Worm (Caenorhabditis elegans) whole organism, L1 larva: Measurements from ENCODE around the gene K05F1.8.
"Not testable (repeated sequence)": the region's sequence is repeated elsewhere in the genome, so short reads cannot be mapped to it uniquely, and the experiment has no call there.

Source experiments
- C04F5.9 ChIP-seq: sonication (generic microtip); optimal IDR thresholded peaks from 2 replicates; lab custom pipeline; 2016; ENCODE audit warnings: missing genetic modification characterization, missing compliant biosample characterization
- C16A3.4 ChIP-seq: fragments of 150-350 bp; optimal IDR thresholded peaks from 2 replicates; lab custom pipeline; 2014; ENCODE audit warnings: missing biosample characterization, missing genetic modification characterization
- aha-1 ChIP-seq: fragments of 150-350 bp; optimal IDR thresholded peaks from 2 replicates; lab custom pipeline; 2014; ENCODE audit warnings: missing biosample characterization, missing genetic modification characterization
- alr-1 ChIP-seq: fragments of 200-800 bp; sonication (Bioruptor generic); optimal IDR thresholded peaks from 2 replicates; lab custom pipeline; 2018; ENCODE audit warnings: borderline replicate concordance, mild to moderate bottlenecking, missing genetic modification characterization, missing compliant biosample characterization
- ces-1 ChIP-seq: fragments of 150-350 bp; optimal IDR thresholded peaks from 2 replicates; lab custom pipeline; 2014; ENCODE audit warnings: missing biosample characterization, missing genetic modification reagents, missing genetic modification characterization
- dsc-1 ChIP-seq: sonication (generic microtip); optimal IDR thresholded peaks from 2 replicates; lab custom pipeline; 2016; ENCODE audit warnings: mild to moderate bottlenecking, missing genetic modification characterization, missing compliant biosample characterization
- efl-1 ChIP-seq, 4 experiments: fragments of 150-350 bp; optimal IDR thresholded peaks in 3 of 4; peaks in 1 of 4; 1 replicate in 1 of 4; 2 replicates in 3 of 4; lab custom pipeline; 2014; ENCODE audit warnings: missing biosample characterization in 2 of 4, missing genetic modification characterization in 2 of 4, missing genetic modification reagents in 2 of 4
- egl-13 ChIP-seq: sonication (generic microtip); optimal IDR thresholded peaks from 2 replicates; lab custom pipeline; 2016; ENCODE audit warnings: missing genotype, missing genetic modification reagents, missing genetic modification characterization, missing compliant biosample characterization
- egl-27 ChIP-seq, 2 experiments: fragments of 150-350 bp in 1 of 2; sonication (generic microtip); optimal IDR thresholded peaks; 3 replicates each; lab custom pipeline; 2017 to 2018; ENCODE audit warnings: missing biosample characterization in 2 of 2, missing genetic modification characterization in 2 of 2, missing genetic modification reagents in 2 of 2
- elt-2 ChIP-seq: sonication (generic microtip); optimal IDR thresholded peaks from 2 replicates; lab custom pipeline; 2016; ENCODE audit warnings: missing genetic modification characterization, mild to moderate bottlenecking, inconsistent platforms, missing compliant biosample characterization, missing genetic modification reagents
- elt-3 ChIP-seq, 6 experiments: fragments of 150-350 bp in 1 of 6; sonication (generic microtip); optimal IDR thresholded peaks; 2 replicates each; lab custom pipeline; 2017 to 2018; ENCODE audit warnings: missing biosample characterization in 6 of 6, missing genetic modification characterization in 6 of 6, inconsistent platforms in 1 of 6
- ets-5 ChIP-seq: fragments of 200-800 bp; sonication (Bioruptor generic); IDR thresholded peaks from 2 replicates; pipeline ENCODE4 v1.3.6; 2022; ENCODE audit warnings: missing genetic modification characterization, missing compliant biosample characterization
- fkh-8 ChIP-seq: sonication (generic microtip); optimal IDR thresholded peaks from 2 replicates; lab custom pipeline; 2016; ENCODE audit warnings: mild to moderate bottlenecking, missing genetic modification characterization, missing compliant biosample characterization
- hlh-4 ChIP-seq: sonication (generic microtip); optimal IDR thresholded peaks from 2 replicates; lab custom pipeline; 2016; ENCODE audit warnings: mild to moderate bottlenecking, missing genetic modification characterization, missing compliant biosample characterization
- lin-13 ChIP-seq: fragments of 150-350 bp; optimal IDR thresholded peaks from 2 replicates; lab custom pipeline; 2014; ENCODE audit warnings: missing biosample characterization, missing genetic modification reagents, missing genetic modification characterization
- lin-14 ChIP-seq: fragments of 200-800 bp; sonication (Bioruptor generic); optimal IDR thresholded peaks from 2 replicates; lab custom pipeline; 2018; ENCODE audit warnings: mild to moderate bottlenecking, missing genetic modification characterization, moderate library complexity, missing compliant biosample characterization
- lin-39 ChIP-seq: fragments of 150-350 bp; optimal IDR thresholded peaks from 2 replicates; lab custom pipeline; 2014; ENCODE audit warnings: missing biosample characterization, missing genetic modification reagents, missing genetic modification characterization
- mab-9 ChIP-seq: fragments of 200-800 bp; sonication (Bioruptor generic); IDR thresholded peaks from 2 replicates; pipeline ENCODE4 v1.3.6; 2022; ENCODE audit warnings: missing genetic modification reagents, missing genetic modification characterization, missing compliant biosample characterization
- mdl-1 ChIP-seq, 2 experiments: fragments of 150-350 bp; optimal IDR thresholded peaks; 2 replicates each; lab custom pipeline; 2014 to 2017; ENCODE audit warnings: missing biosample characterization in 2 of 2, missing genetic modification characterization in 2 of 2, inconsistent platforms in 1 of 2
- mef-2 ChIP-seq: fragments of 150-350 bp; optimal IDR thresholded peaks from 2 replicates; lab custom pipeline; 2014; ENCODE audit warnings: missing biosample characterization, missing genetic modification characterization
- mep-1 ChIP-seq: fragments of 150-350 bp; optimal IDR thresholded peaks from 2 replicates; lab custom pipeline; 2014; ENCODE audit warnings: missing biosample characterization, missing genetic modification characterization
- nhr-11 ChIP-seq: fragments of 150-350 bp; optimal IDR thresholded peaks from 2 replicates; lab custom pipeline; 2014; ENCODE audit warnings: missing biosample characterization, missing genetic modification characterization
- nhr-12 ChIP-seq: sonication (generic microtip); optimal IDR thresholded peaks from 2 replicates; lab custom pipeline; 2017; ENCODE audit warnings: missing biosample characterization, missing genetic modification characterization
- nhr-237 ChIP-seq: fragments of 150-350 bp; optimal IDR thresholded peaks from 2 replicates; lab custom pipeline; 2014; ENCODE audit warnings: missing biosample characterization, missing genetic modification characterization
- nhr-77 ChIP-seq: fragments of 150-350 bp; optimal IDR thresholded peaks from 2 replicates; lab custom pipeline; 2014; ENCODE audit warnings: missing biosample characterization, missing genetic modification characterization
- nhr-84 ChIP-seq: sonication (generic microtip); optimal IDR thresholded peaks from 2 replicates; lab custom pipeline; 2017; ENCODE audit warnings: missing biosample characterization, missing genetic modification characterization
- nhr-90 ChIP-seq: sonication (generic microtip); optimal IDR thresholded peaks from 2 replicates; lab custom pipeline; 2016; ENCODE audit warnings: mild to moderate bottlenecking, missing genetic modification characterization, missing compliant biosample characterization; ENCODE audit not compliant: poor library complexity
- pax-3 ChIP-seq: fragments of 200-800 bp; sonication (Bioruptor generic); optimal IDR thresholded peaks from 2 replicates; lab custom pipeline; 2018; ENCODE audit warnings: mild to moderate bottlenecking, missing genetic modification characterization, moderate library complexity, missing compliant biosample characterization
- sup-37 ChIP-seq: fragments of 200-800 bp; sonication (Bioruptor generic); optimal IDR thresholded peaks from 2 replicates; lab custom pipeline; 2018; ENCODE audit warnings: mild to moderate bottlenecking, missing genetic modification characterization, missing compliant biosample characterization
- vab-15 ChIP-seq: sonication (generic microtip); optimal IDR thresholded peaks from 2 replicates; lab custom pipeline; 2017; ENCODE audit warnings: missing genotype, mild to moderate bottlenecking, missing genetic modification characterization, missing compliant biosample characterization
- zip-4 ChIP-seq: fragments of 200-800 bp; sonication (Bioruptor generic); optimal IDR thresholded peaks from 2 replicates; lab custom pipeline; 2018; ENCODE audit warnings: mild to moderate bottlenecking, missing genetic modification characterization, moderate library complexity, missing compliant biosample characterization

K05F1.8 gene

DNA sequence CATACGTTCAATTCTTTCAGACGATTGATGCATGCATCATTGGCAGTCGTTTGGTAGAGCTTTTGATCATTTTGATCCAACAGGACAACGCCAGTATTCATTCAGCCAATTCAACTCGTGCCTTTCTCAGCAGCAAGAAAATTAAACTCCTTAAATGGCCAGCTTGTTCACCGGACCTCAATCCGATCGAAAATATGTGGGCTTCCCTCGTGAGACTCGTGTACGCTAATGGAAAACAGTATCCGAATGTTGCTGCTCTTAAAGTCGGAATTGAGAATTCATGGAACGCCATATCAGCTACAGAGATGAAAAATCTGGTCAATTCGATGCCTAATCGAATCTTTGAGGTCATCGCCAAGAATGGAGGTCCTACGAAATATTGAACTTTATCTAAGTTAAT is 15.9 kb upstream of the K05F1.8 start, which contains the start of gene wago-5:
TSS of gene wago-5 (minus strand) at position 101 of the 400 bp plus-strand sequence.
- TF ChIP-seq nhr-11 (tag; lab: Kevin White, UChicago); C04F5.9; aha-1 (tag; lab: Kevin White, UChicago): not testable (repeated sequence)

DNA sequence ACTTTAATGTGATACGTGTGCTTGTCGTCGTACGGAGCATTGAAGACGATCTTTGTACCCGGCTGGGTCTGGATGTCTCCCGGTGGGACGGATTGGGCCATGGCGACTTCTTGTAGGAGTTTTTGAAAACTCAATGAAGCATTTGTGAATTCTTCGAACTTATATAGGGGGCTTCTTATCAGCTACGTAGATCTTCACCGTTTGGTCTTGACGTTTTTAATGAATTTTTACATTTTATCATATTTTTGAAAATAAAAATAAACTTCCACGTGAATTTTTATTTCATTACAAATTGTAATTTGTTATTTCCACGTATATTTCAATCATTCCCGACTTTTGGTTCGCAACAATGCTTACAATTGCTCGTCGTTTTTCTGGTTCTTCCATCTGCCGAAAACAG is 10.8 kb upstream of the K05F1.8 start, which contains the start of the genes msp-64 and ZK1248.5:
TSS of gene msp-64 (minus strand) at position 101 of the 400 bp plus-strand sequence.
TSS of gene ZK1248.5 (plus strand) at position 285 of the 400 bp plus-strand sequence.
- TF ChIP-seq nhr-84 (tag; lab: Kevin White, UChicago), result no peak
- TF ChIP-seq sup-37 (GFP tag; lab: Kevin White, UChicago), result no peak
- no peak for TF ChIP-seq mab-9 (GFP tag; lab: Robert Waterston, UW)
- TF ChIP-seq mef-2 (tag; lab: Kevin White, UChicago), result no peak
- TF ChIP-seq elt-3 (tag; optimal IDR thresholded peaks at IDR 0.05; lab: Kevin White, UChicago), result no peak
- no peak for TF ChIP-seq vab-15 (tag; lab: Kevin White, UChicago)
- TF ChIP-seq zip-4 (GFP tag; lab: Kevin White, UChicago), result no peak
- TF ChIP-seq egl-13, result no peak
- no peak for TF ChIP-seq lin-14
- TF ChIP-seq pax-3 (tag; lab: Kevin White, UChicago), result no peak
- no peak for TF ChIP-seq hlh-4 (tag; lab: Kevin White, UChicago)
- TF ChIP-seq ces-1 (GFP tag; lab: Kevin White, UChicago), result no peak
- TF ChIP-seq nhr-237 (tag; lab: Kevin White, UChicago), result no peak
- TF ChIP-seq nhr-90, result no peak

DNA sequence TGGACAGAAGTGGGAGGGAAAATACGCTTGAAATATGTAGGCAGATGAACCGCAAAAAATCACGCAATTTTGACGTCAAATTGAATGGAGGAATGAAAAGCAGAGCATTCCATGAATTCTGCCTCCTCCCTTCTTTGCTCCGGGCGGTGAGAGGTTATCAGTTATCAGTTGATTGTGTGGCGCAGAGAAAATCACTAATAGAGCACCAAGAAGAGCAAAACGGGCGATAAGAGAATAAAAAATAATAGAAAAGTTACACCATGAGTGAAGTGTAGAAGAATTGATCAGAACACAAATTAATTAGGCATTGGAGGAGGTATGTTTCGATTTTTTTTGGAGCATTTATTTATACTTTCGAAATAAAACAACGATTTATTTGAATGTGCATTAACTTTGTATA is 7.1 kb upstream of the K05F1.8 start:
- peak; percentile 84 for TF ChIP-seq elt-2 (tag; lab: Kevin White, UChicago)
- TF ChIP-seq efl-1 (optimal IDR thresholded peaks at IDR 0.05; lab: Kevin White, UChicago), result no peak
- TF ChIP-seq efl-1 (GFP tag; optimal IDR thresholded peaks at IDR 0.05 in 1 of 2; lab: Kevin White, UChicago), result peak in 1 of 2 experiments; percentile 84
- TF ChIP-seq lin-39, result no peak
- TF ChIP-seq nhr-12 (tag; lab: Kevin White, UChicago), result no peak

DNA sequence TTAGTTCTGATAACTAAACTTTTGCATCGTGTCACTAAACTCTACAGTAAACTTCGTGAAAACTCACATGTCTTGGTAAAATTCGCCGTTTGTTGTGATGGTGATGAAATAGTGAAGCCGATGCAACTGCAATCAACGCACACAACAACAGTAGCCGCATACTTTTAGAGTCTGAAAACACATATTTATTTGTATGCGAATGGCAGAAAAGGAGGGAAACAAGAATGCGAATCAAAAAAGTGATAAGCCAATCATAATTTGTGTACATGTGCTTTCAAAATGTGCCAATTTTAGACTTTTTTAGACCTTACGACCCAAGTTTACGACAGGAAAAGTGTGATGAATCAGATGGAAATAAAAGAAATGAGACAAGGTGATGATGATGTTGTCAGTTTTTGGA is 5.8 kb upstream of the K05F1.8 start, which contains the start of gene K05F1.10:
TSS of gene K05F1.10 (minus strand) at position 171 of the 400 bp plus-strand sequence.
- TF ChIP-seq mef-2 (tag; lab: Kevin White, UChicago) (no peak), nhr-237 (tag; lab: Kevin White, UChicago) (no peak), zip-4 (GFP tag; lab: Kevin White, UChicago) (no peak), fkh-8 (no peak), efl-1 (optimal IDR thresholded peaks at IDR 0.05; lab: Kevin White, UChicago) (no peak), efl-1 (GFP tag; optimal IDR thresholded peaks at IDR 0.05 in 1 of 2; lab: Kevin White, UChicago) (peak in 1 of 2 experiments; percentile 51), elt-2 (tag; lab: Kevin White, UChicago) (peak; percentile 64), ets-5 (GFP tag; lab: Robert Waterston, UW) (no peak), C16A3.4 (no peak)

DNA sequence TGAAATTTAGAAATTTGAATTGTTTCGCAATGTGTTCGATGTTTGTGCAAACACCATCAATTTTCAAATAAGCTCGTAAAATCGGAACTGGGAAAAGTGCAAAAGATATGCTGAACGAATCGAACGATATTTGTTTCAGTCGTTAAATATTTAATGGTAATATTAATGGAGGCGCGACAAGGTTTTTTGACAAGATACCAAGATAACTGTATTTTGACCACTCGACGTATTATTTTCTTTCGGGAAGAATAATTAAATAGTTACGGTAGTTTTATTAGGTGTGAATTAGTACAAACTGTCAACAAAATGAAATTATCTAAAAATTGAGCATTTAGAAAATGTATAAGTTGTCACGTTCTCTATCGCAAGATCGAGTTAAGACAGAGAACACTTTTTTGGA is 4.8 kb upstream of the K05F1.8 start:
- no peak for TF ChIP-seq mep-1 (tag; lab: Kevin White, UChicago)

DNA sequence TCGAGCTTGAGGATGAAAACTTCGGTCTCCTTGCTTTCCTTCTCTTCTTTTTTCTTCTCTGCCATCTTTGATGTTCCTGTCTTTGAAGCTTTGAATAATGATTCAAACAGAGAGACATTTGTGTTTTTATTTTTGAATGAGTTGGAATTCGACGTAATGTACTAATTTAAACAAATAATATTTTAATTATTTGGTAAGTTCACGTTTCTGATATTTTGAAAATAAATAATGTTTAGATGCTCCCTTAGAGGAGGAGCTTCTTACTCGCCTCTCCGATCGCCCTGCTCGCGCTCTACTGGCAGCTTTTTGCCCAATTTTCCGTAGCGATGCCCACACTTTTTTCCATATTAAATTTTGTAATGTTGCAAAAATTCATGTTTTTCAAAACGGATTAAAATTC is 1.6 kb upstream of the K05F1.8 start, which contains the start of the genes K05F1.9 and K05F1.1:
TSS of gene K05F1.9 (minus strand) at position 101 of the 400 bp plus-strand sequence.
TSS of gene K05F1.1 (plus strand) at position 308 of the 400 bp plus-strand sequence.
- TF ChIP-seq lin-13 (GFP tag; lab: Kevin White, UChicago) (no peak), egl-27 (tag; optimal IDR thresholded peaks at IDR 0.05; lab: Kevin White, UChicago) (no peak), dsc-1 (tag; lab: Kevin White, UChicago) (no peak), lin-39 (no peak), nhr-77 (tag; lab: Kevin White, UChicago) (no peak), nhr-237 (tag; lab: Kevin White, UChicago) (no peak), alr-1 (no peak), mdl-1 (tag; optimal IDR thresholded peaks at IDR 0.05; lab: Kevin White, UChicago) (no peak)
